Fruit fly (Drosophila melanogaster) Kc167 (cell line): Measurements from ENCODE around the gene CG6465.

Experiments
- Myc ChIP-seq: fragments of >200 bp; optimal IDR thresholded peaks from 2 replicates; lab custom pipeline; 2017; ENCODE audit warnings: missing external identifiers
- Sin3A ChIP-seq: fragments of >200 bp; optimal IDR thresholded peaks from 2 replicates; lab custom pipeline; 2018; ENCODE audit warnings: missing external identifiers
- h ChIP-seq: fragments of >200 bp; optimal IDR thresholded peaks from 3 replicates; lab custom pipeline; 2018; ENCODE audit warnings: missing external identifiers
- psq ChIP-seq: fragments of >200 bp; optimal IDR thresholded peaks from 2 replicates; lab custom pipeline; 2017; ENCODE audit warnings: missing external identifiers
- ttk ChIP-seq: sonication (Bioruptor generic); optimal IDR thresholded peaks from 2 replicates; lab custom pipeline; 2017; ENCODE audit warnings: missing external identifiers

dm6 chr3R:10677245-10677902 is at the start of gene CG6465:
- TF ChIP-seq Myc (lab: Kevin White, UChicago) (no peak), h (lab: Kevin White, UChicago) (no peak), psq (no peak), ttk (lab: Kevin White, UChicago) (no peak), Sin3A (no peak)
